Fruit fly (Drosophila melanogaster): ENCODE data around the gene Cpr62Bb.
A peak's percentile ranks its signal among the peaks of the same experiment; 100 is the strongest.

The Cpr62Bb gene

dm6 chr3L:1880692-1881091 is 45.7 kb upstream of the Cpr62Bb start (continued):
- TF ChIP-seq CG10267 (tag; optimal IDR thresholded peaks at IDR 0.05) (no peak), CG31224 (GFP tag; IDR thresholded peaks at IDR 0.05) (peak; percentile 55; the same call in 1 of the 2 replicates), ewg (GFP tag; optimal IDR thresholded peaks at IDR 0.05) (no peak), Ada2b (GFP tag; IDR thresholded peaks at IDR 0.05) (peak; percentile 70), otp (GFP tag; IDR thresholded peaks at IDR 0.05) (no peak), Doc3 (GFP tag; IDR thresholded peaks at IDR 0.05; ENCODE audit: partially characterized antibody) (no peak), Sry-β (GFP tag; optimal IDR thresholded peaks at IDR 0.05) (no peak), CG16815 (GFP tag; optimal IDR thresholded peaks at IDR 0.05) (no peak), slp2 (GFP tag; optimal IDR thresholded peaks at IDR 0.05) (no peak), mam (GFP tag; optimal IDR thresholded peaks at IDR 0.05) (no peak), CG31388 (GFP tag; optimal IDR thresholded peaks at IDR 0.05) (no peak), pho (GFP tag; optimal IDR thresholded peaks at IDR 0.05) (no peak), CG4424 (GFP tag; optimal IDR thresholded peaks at IDR 0.05) (no peak), Dek (tag; optimal IDR thresholded peaks at IDR 0.05) (no peak), CG13775 (GFP tag; optimal IDR thresholded peaks at IDR 0.05) (no peak), Drgx (GFP tag; IDR thresholded peaks at IDR 0.05) (peak; percentile 80), gro (GFP tag; optimal IDR thresholded peaks at IDR 0.05) (no peak), tup (GFP tag; optimal IDR thresholded peaks at IDR 0.05) (no peak), Fer3 (tag; optimal IDR thresholded peaks at IDR 0.05) (no peak), CG2889 (GFP tag; IDR thresholded peaks at IDR 0.05) (no peak), Dll (GFP tag; IDR thresholded peaks at IDR 0.05; ENCODE audit: partially characterized antibody) (no peak), grau (tag; optimal IDR thresholded peaks at IDR 0.05) (peak; percentile 4), CG10209 (GFP tag; optimal IDR thresholded peaks at IDR 0.05) (no peak), CG17829 (tag; optimal IDR thresholded peaks at IDR 0.05) (peak; percentile 17), ssp (GFP tag; IDR thresholded peaks at IDR 0.05) (peak; percentile 59; the same call in 1 of the 2 replicates), Xbp1 (GFP tag; optimal IDR thresholded peaks at IDR 0.05) (no peak), CG18011 (GFP tag; optimal IDR thresholded peaks at IDR 0.05) (no peak), Spps (tag; optimal IDR thresholded peaks at IDR 0.05) (no peak), CG15601 (tag; optimal IDR thresholded peaks at IDR 0.05) (no peak), pum (GFP tag; optimal IDR thresholded peaks at IDR 0.05) (no peak), CG4730 (GFP tag; IDR thresholded peaks at IDR 0.05) (0 out of 2 replicates have a peak, but pooled peaks have one; percentile 29), tna (GFP tag; IDR thresholded peaks at IDR 0.05; ENCODE audit: partially characterized antibody) (no peak), Hmx (GFP tag; optimal IDR thresholded peaks at IDR 0.05) (no peak), CG10431 (GFP tag; optimal IDR thresholded peaks at IDR 0.05) (no peak), NFAT (GFP tag; IDR thresholded peaks at IDR 0.05) (no peak), Sin3A (optimal IDR thresholded peaks at IDR 0.05) (no peak), CG2875 (GFP tag; optimal IDR thresholded peaks at IDR 0.05) (no peak), Doc2 (GFP tag; IDR thresholded peaks at IDR 0.05) (no peak), Dad (GFP tag; optimal IDR thresholded peaks at IDR 0.05) (peak; percentile 18), CG32532 (GFP tag; IDR thresholded peaks at IDR 0.05) (peak; percentile 60; the same call in 1 of the 2 replicates), Neu2 (GFP tag; optimal IDR thresholded peaks at IDR 0.05; ENCODE audit: borderline replicate concordance) (no peak), croc (GFP tag; conservative IDR thresholded peaks at IDR 0.05) (0 out of 3 replicates have a peak, but pooled peaks have one; percentile 14), CG4328 (GFP tag; optimal IDR thresholded peaks at IDR 0.05) (no peak), MESR4 (GFP tag; optimal IDR thresholded peaks at IDR 0.05) (no peak), pfk (GFP tag; optimal IDR thresholded peaks at IDR 0.05) (no peak), scrt (GFP tag; optimal IDR thresholded peaks at IDR 0.05) (no peak), ato (GFP tag; IDR thresholded peaks at IDR 0.05; ENCODE audit: partially characterized antibody) (no peak)
